Fruit fly (Drosophila melanogaster) whole organism, embryonic: ENCODE measurements around the gene CG6051.

Source experiments
- Poxn ChIP-seq: fragments of 200-800 bp; sonication (Bioruptor generic); IDR thresholded peaks from 2 replicates; pipeline ENCODE4 v1.3.6; 2022; ENCODE audit warnings: missing biosample characterization, missing genetic modification characterization
- Sry-δ ChIP-seq: fragments of 200-800 bp; sonication (Bioruptor generic); optimal IDR thresholded peaks from 2 replicates; lab custom pipeline; 2016; ENCODE audit warnings: missing biosample characterization, missing genetic modification characterization
- Ssrp ChIP-seq: fragments of 200-800 bp; sonication (Bioruptor generic); optimal IDR thresholded peaks from 2 replicates; lab custom pipeline; 2018; ENCODE audit warnings: missing biosample characterization, mild to moderate bottlenecking, missing genetic modification characterization, moderate library complexity
- hbn ChIP-seq: fragments of 200-800 bp; sonication (Bioruptor generic); IDR thresholded peaks from 2 replicates; pipeline ENCODE4 v1.3.6; 2022; ENCODE audit warnings: missing biosample characterization, missing genetic modification characterization; ENCODE audit not compliant: partially characterized antibody

DNA sequence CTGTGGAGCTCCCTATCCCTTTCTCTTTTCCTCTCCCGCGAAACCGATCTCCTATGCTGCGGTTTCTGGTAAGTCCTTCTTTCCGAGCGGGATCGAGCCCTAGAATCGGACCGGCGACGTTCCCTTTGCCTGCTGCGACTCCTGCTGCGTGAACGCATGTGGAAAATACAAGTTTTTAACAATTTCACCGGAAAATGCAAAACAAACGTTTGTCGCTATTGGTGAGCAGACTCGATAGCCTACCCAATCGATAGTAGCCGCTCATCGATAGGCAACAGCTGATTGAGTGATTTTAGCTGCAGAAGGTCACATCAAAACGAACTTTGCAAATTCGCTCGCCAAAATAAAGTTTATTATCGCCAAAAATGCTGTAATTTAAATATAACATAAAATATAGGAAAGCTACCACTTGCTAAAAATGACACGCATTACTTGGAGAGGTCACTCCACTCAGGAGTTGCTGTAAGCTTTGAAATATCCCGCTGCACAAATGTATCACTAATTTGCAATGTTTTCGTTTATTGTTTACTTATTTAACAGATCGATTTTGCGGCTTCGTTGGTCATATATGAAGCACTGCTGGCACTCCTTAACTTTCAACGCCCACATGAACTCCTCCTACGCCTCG lies 34.3 kb downstream of the CG6051 start, which contains the start of the genes CG6066 and CG5880:
- TF ChIP-seq Sry-δ (GFP tag; lab: Kevin White, UChicago) (peak; percentile 84), Poxn (GFP tag; lab: Robert Waterston, UW) (no peak), Ssrp (tag; lab: Kevin White, UChicago) (no peak), hbn (GFP tag; lab: Robert Waterston, UW) (peak; percentile 73)
